Fruit fly (Drosophila melanogaster): Measurements from ENCODE around the gene CG8620.
A peak's percentile ranks its signal among the peaks of the same experiment; 100 is the strongest.

The CG8620 gene

DNA sequence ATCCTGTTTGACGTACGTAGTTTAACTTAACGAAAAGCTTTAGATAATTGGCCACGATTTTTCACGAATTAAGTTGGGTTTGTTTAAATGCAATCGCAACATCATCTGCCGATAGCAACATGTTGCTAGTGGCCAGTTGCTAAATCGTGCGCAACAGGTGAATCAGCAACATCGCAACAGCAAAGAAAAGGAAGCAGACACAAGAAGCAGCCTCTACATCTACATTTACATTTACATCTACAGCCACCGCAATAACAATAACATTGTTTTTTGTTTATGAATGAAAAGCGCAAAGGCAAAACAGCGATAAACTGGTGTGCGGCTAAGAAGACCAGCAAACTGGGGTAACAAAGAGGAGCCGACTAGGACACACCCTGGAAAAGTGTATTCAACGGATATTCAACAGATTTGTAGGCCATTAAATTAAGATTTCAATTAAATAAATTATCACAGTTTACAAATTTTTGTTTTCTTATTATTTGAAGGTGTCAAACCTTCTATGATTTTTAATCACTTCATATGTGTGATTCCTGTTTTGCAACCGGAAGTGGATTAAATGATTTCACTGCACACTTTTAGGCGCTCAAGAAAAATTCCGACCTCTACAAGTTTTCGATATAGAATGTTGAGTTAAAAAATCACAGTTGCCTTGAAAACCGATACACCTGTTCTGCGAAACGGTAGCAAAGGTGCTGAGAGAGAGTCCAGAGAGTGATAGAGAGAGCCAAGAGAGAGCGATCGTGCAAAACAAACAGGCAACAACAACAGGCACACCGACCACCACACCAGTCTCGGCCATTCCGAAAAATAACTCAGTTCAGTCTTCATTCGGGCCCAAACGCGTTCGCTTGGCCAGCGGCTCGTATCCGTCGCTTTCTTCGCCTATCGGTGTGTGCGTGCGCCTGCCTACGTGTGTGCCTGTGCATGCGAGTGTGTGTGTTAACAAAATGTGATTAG, 23.9 kb upstream of the CG8620 start, which contains the start of gene melt (continued):
- TF ChIP-seq CG6854 (GFP tag; optimal IDR thresholded peaks at IDR 0.05) (peak; percentile 77), ss (GFP tag; optimal IDR thresholded peaks at IDR 0.05) (peak; percentile 59 to 84), Eip75B (GFP tag; optimal IDR thresholded peaks at IDR 0.05) (peak; percentile 94), lz (GFP tag; optimal IDR thresholded peaks at IDR 0.05) (peak; percentile 93), fkh (GFP tag; optimal IDR thresholded peaks at IDR 0.05) (peak; percentile 66), CG10669 (GFP tag; optimal IDR thresholded peaks at IDR 0.05) (peak; percentile 86), Smox (GFP tag; optimal IDR thresholded peaks at IDR 0.05) (peak; percentile 89), Gug (GFP tag; IDR thresholded peaks at IDR 0.05) (peak; percentile 59), Sox15 (GFP tag; optimal IDR thresholded peaks at IDR 0.05) (peak; percentile 89), Eip93F (GFP tag; optimal IDR thresholded peaks at IDR 0.05) (peak; percentile 37), CG3032 (tag; optimal IDR thresholded peaks at IDR 0.05) (peak; percentile 88), Met (GFP tag; optimal IDR thresholded peaks at IDR 0.05) (peak; percentile 94), CG6792 (GFP tag; optimal IDR thresholded peaks at IDR 0.05) (peak; percentile 90), CG31627 (GFP tag; optimal IDR thresholded peaks at IDR 0.05) (peak; percentile 94), CG8319 (GFP tag; optimal IDR thresholded peaks at IDR 0.05) (peak; percentile 87), net (GFP tag; optimal IDR thresholded peaks at IDR 0.05) (peak; percentile 92), CG7368 (GFP tag; optimal IDR thresholded peaks at IDR 0.05) (peak; percentile 80), Sox14 (GFP tag; optimal IDR thresholded peaks at IDR 0.05) (peak; percentile 92), topi (GFP tag; optimal IDR thresholded peaks at IDR 0.05) (peak; percentile 95)

DNA sequence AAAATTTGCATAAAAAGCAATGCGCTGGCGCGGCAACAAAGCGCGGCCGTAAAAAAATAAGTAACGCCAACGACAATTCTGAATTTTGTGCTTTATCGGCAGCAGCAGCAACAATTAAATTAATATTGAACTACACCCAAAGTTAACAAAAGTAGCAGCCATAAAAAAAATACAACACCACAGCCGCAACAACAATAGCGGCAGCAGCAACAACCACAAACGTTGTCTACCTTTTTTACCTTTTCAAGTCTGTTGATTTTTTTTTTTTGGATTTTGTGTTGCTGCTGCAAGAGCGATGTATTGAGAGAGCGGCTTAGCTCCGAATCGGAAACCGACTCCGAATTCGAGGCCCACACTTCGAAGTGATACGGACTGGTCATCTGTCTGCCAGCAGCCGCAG, 23.1 kb upstream of the CG8620 start:
- TF ChIP-seq Smox (GFP tag; optimal IDR thresholded peaks at IDR 0.05): no peak
- no peak for TF ChIP-seq Sox102F (GFP tag; optimal IDR thresholded peaks at IDR 0.05)
- no peak for TF ChIP-seq CG16779 (tag; optimal IDR thresholded peaks at IDR 0.05)
- no peak for TF ChIP-seq Sox14 (GFP tag; optimal IDR thresholded peaks at IDR 0.05)
- TF ChIP-seq CG8632 (GFP tag; optimal IDR thresholded peaks at IDR 0.05): no peak
- TF ChIP-seq CG10669 (GFP tag; optimal IDR thresholded peaks at IDR 0.05): peak; percentile 40
- no peak for TF ChIP-seq vri (GFP tag; optimal IDR thresholded peaks at IDR 0.05)
- TF ChIP-seq CG6854 (GFP tag; optimal IDR thresholded peaks at IDR 0.05): no peak
- no peak for TF ChIP-seq topi (GFP tag; optimal IDR thresholded peaks at IDR 0.05)
- no peak for TF ChIP-seq CG11294 (GFP tag; IDR thresholded peaks at IDR 0.05)
- peak; percentile 10 for TF ChIP-seq CG7368 (GFP tag; optimal IDR thresholded peaks at IDR 0.05)
- TF ChIP-seq CG8319 (GFP tag; optimal IDR thresholded peaks at IDR 0.05): no peak
- no peak for TF ChIP-seq svp (GFP tag)
- no peak for TF ChIP-seq Ets21C (GFP tag; optimal IDR thresholded peaks at IDR 0.05)
- no peak for TF ChIP-seq Hr4 (GFP tag; optimal IDR thresholded peaks at IDR 0.05)
- TF ChIP-seq dac (GFP tag; optimal IDR thresholded peaks at IDR 0.05): no peak
- no peak for TF ChIP-seq Eip93F (GFP tag; optimal IDR thresholded peaks at IDR 0.05)
- TF ChIP-seq Sox15 (GFP tag; optimal IDR thresholded peaks at IDR 0.05): no peak
- no peak for TF ChIP-seq achi (GFP tag; optimal IDR thresholded peaks at IDR 0.05)
- TF ChIP-seq CG1621 (tag; optimal IDR thresholded peaks at IDR 0.05): peak; percentile 50
- no peak for TF ChIP-seq CG10631 (GFP tag; optimal IDR thresholded peaks at IDR 0.05)
- no peak for TF ChIP-seq CG3032 (tag; optimal IDR thresholded peaks at IDR 0.05)
- TF ChIP-seq CG6163 (GFP tag; IDR thresholded peaks at IDR 0.05): peak; percentile 85
- TF ChIP-seq lz (GFP tag; optimal IDR thresholded peaks at IDR 0.05): no peak
- TF ChIP-seq CG4318 (GFP tag; optimal IDR thresholded peaks at IDR 0.05): no peak
- peak; percentile 39 for TF ChIP-seq CG6276 (GFP tag; optimal IDR thresholded peaks at IDR 0.05)
- peak; percentile 10 for TF ChIP-seq fd59A (GFP tag; optimal IDR thresholded peaks at IDR 0.05)
- TF ChIP-seq salr (GFP tag; optimal IDR thresholded peaks at IDR 0.05): peak in 1 of 2 experiments; percentile 3
- no peak for TF ChIP-seq fkh (GFP tag; optimal IDR thresholded peaks at IDR 0.05)
- TF ChIP-seq CG8119 (GFP tag; IDR thresholded peaks at IDR 0.05): peak; percentile 36; the same call in 1 of the 3 replicates
- TF ChIP-seq esn (GFP tag; optimal IDR thresholded peaks at IDR 0.05): no peak
- TF ChIP-seq fd85E (GFP tag; optimal IDR thresholded peaks at IDR 0.05): no peak
- no peak for TF ChIP-seq Eip75B (GFP tag; optimal IDR thresholded peaks at IDR 0.05)
- TF ChIP-seq Hr38 (GFP tag; optimal IDR thresholded peaks at IDR 0.05): no peak
- no peak for TF ChIP-seq dsx (GFP tag; optimal IDR thresholded peaks at IDR 0.05; ENCODE audit: poor library complexity, severe bottlenecking)
- TF ChIP-seq Eip78C (GFP tag): peak; percentile 37
- TF ChIP-seq Hr39 (GFP tag; optimal IDR thresholded peaks at IDR 0.05): no peak
- no peak for TF ChIP-seq Met (GFP tag; optimal IDR thresholded peaks at IDR 0.05)
- TF ChIP-seq CG32006 (GFP tag; optimal IDR thresholded peaks at IDR 0.05): peak; percentile 4
- no peak for TF ChIP-seq CG6792 (GFP tag; optimal IDR thresholded peaks at IDR 0.05)
- TF ChIP-seq CG11762 (GFP tag; optimal IDR thresholded peaks at IDR 0.05; ENCODE audit: insufficient read depth): no peak

Data from whole organism, prepupa.